Worm (Caenorhabditis elegans) whole organism, mixed stage, embryonic: Measurements from ENCODE around the gene vha-19.
"Not testable (repeated sequence)": the region's sequence is repeated elsewhere in the genome, so short reads cannot be mapped to it uniquely, and the experiment has no call there.

Experiments used
- M03D4.4 ChIP-seq: sonication (generic microtip); optimal IDR thresholded peaks from 2 replicates; lab custom pipeline; 2017; ENCODE audit warnings: mild to moderate bottlenecking, missing genetic modification characterization, missing compliant biosample characterization
- bed-3 ChIP-seq: fragments of 200-800 bp; sonication (Bioruptor generic); optimal IDR thresholded peaks from 3 replicates; lab custom pipeline; 2018; ENCODE audit warnings: mild to moderate bottlenecking, missing genetic modification characterization, moderate library complexity, missing compliant biosample characterization
- blmp-1 ChIP-seq: fragments of 150-350 bp; optimal IDR thresholded peaks from 2 replicates; lab custom pipeline; 2014; ENCODE audit warnings: missing biosample characterization, missing genetic modification characterization
- ceh-39 ChIP-seq: fragments of 150-350 bp; optimal IDR thresholded peaks from 2 replicates; lab custom pipeline; 2014; ENCODE audit warnings: missing biosample characterization, missing genetic modification characterization
- ceh-43 ChIP-seq: fragments of 200-800 bp; sonication (Bioruptor generic); optimal IDR thresholded peaks from 2 replicates; lab custom pipeline; 2018; ENCODE audit warnings: mild to moderate bottlenecking, missing genetic modification characterization, moderate library complexity, missing compliant biosample characterization
- ceh-83 ChIP-seq: fragments of 200-800 bp; sonication (Bioruptor generic); optimal IDR thresholded peaks from 2 replicates; lab custom pipeline; 2018; ENCODE audit warnings: mild to moderate bottlenecking, missing genetic modification characterization, missing compliant biosample characterization
- ces-1 ChIP-seq: fragments of 150-350 bp; optimal IDR thresholded peaks from 2 replicates; lab custom pipeline; 2014; ENCODE audit warnings: missing biosample characterization, missing genetic modification reagents, missing genetic modification characterization
- cnd-1 ChIP-seq: fragments of 200-800 bp; sonication (Bioruptor generic); optimal IDR thresholded peaks from 2 replicates; lab custom pipeline; 2018; ENCODE audit warnings: mild to moderate bottlenecking, missing genetic modification characterization, missing compliant biosample characterization
- drap-1 ChIP-seq: fragments of 200-800 bp; sonication (Bioruptor generic); optimal IDR thresholded peaks from 3 replicates; lab custom pipeline; 2018; ENCODE audit warnings: mild to moderate bottlenecking, missing genetic modification characterization, missing compliant biosample characterization
- elt-1 ChIP-seq: sonication (generic microtip); optimal IDR thresholded peaks from 2 replicates; lab custom pipeline; 2017; ENCODE audit warnings: missing genetic modification characterization, mild to moderate bottlenecking, missing compliant biosample characterization, antibody characterized with exemption, moderate library complexity, borderline replicate concordance; ENCODE audit not compliant: insufficient read depth
- elt-3 ChIP-seq: fragments of 150-350 bp; optimal IDR thresholded peaks from 2 replicates; lab custom pipeline; 2014; ENCODE audit warnings: missing biosample characterization, missing genetic modification characterization
- flh-1 ChIP-seq: fragments of 200-800 bp; sonication (Bioruptor generic); optimal IDR thresholded peaks from 2 replicates; lab custom pipeline; 2018; ENCODE audit warnings: mild to moderate bottlenecking, missing genetic modification characterization, moderate library complexity, missing compliant biosample characterization
- ham-2 ChIP-seq: fragments of 200-800 bp; sonication (Bioruptor generic); optimal IDR thresholded peaks from 2 replicates; lab custom pipeline; 2018; ENCODE audit warnings: mild to moderate bottlenecking, missing genetic modification characterization, missing compliant biosample characterization
- hlh-1 ChIP-seq: fragments of 150-350 bp; optimal IDR thresholded peaks from 2 replicates; lab custom pipeline; 2014; ENCODE audit warnings: missing biosample characterization, missing genetic modification reagents, missing genetic modification characterization
- lin-13 ChIP-seq: fragments of 150-350 bp; optimal IDR thresholded peaks from 2 replicates; lab custom pipeline; 2014; ENCODE audit warnings: missing biosample characterization, missing genetic modification characterization
- lin-32 ChIP-seq: fragments of 200-800 bp; sonication (Bioruptor generic); optimal IDR thresholded peaks from 2 replicates; lab custom pipeline; 2018; ENCODE audit warnings: mild to moderate bottlenecking, missing genetic modification characterization, missing compliant biosample characterization
- lsy-2 ChIP-seq: fragments of 150-350 bp; optimal IDR thresholded peaks from 2 replicates; lab custom pipeline; 2014; ENCODE audit warnings: missing biosample characterization, missing genetic modification characterization
- mab-5 ChIP-seq: fragments of 150-350 bp; optimal IDR thresholded peaks from 2 replicates; lab custom pipeline; 2014; ENCODE audit warnings: missing biosample characterization, missing genetic modification characterization
- mep-1 ChIP-seq: fragments of 150-350 bp; optimal IDR thresholded peaks from 2 replicates; lab custom pipeline; 2017; ENCODE audit warnings: missing biosample characterization, missing genetic modification reagents, missing genetic modification characterization, inconsistent platforms
- mls-2 ChIP-seq: sonication (generic microtip); optimal IDR thresholded peaks from 2 replicates; lab custom pipeline; 2016; ENCODE audit warnings: mild to moderate bottlenecking, missing genetic modification characterization, moderate library complexity, missing compliant biosample characterization
- nhr-12 ChIP-seq: fragments of 150-350 bp; optimal IDR thresholded peaks from 2 replicates; lab custom pipeline; 2014; ENCODE audit warnings: missing biosample characterization, missing genetic modification characterization
- nhr-2 ChIP-seq: fragments of 150-350 bp; optimal IDR thresholded peaks from 2 replicates; lab custom pipeline; 2014; ENCODE audit warnings: missing biosample characterization, missing genetic modification characterization
- nhr-237 ChIP-seq: fragments of 150-350 bp; optimal IDR thresholded peaks from 2 replicates; lab custom pipeline; 2014; ENCODE audit warnings: missing biosample characterization, missing genetic modification characterization
- nhr-28 ChIP-seq: fragments of 150-350 bp; optimal IDR thresholded peaks from 2 replicates; lab custom pipeline; 2014; ENCODE audit warnings: missing biosample characterization, missing genetic modification characterization
- nhr-76 ChIP-seq: sonication (generic microtip); optimal IDR thresholded peaks from 2 replicates; lab custom pipeline; 2017; ENCODE audit warnings: missing biosample characterization, missing genetic modification characterization
- pha-4 ChIP-seq: fragments of 150-350 bp; optimal IDR thresholded peaks from 2 replicates; lab custom pipeline; 2018; ENCODE audit warnings: missing biosample characterization, missing genetic modification reagents, missing genetic modification characterization
- sem-2 ChIP-seq: fragments of 200-800 bp; sonication (Bioruptor generic); optimal IDR thresholded peaks from 2 replicates; lab custom pipeline; 2018; ENCODE audit warnings: mild to moderate bottlenecking, missing genetic modification characterization, missing compliant biosample characterization
- snpc-4 ChIP-seq: fragments of 150-350 bp; optimal IDR thresholded peaks from 2 replicates; lab custom pipeline; 2014; ENCODE audit warnings: missing biosample characterization, missing genetic modification characterization
- sptf-1 ChIP-seq: sonication (generic microtip); optimal IDR thresholded peaks from 2 replicates; lab custom pipeline; 2017; ENCODE audit warnings: mild to moderate bottlenecking, missing genetic modification characterization, moderate library complexity, missing compliant biosample characterization
- tbx-8 ChIP-seq: fragments of 200-800 bp; sonication (Bioruptor generic); optimal IDR thresholded peaks from 2 replicates; lab custom pipeline; 2018; ENCODE audit warnings: mild to moderate bottlenecking, missing genetic modification characterization, moderate library complexity, missing compliant biosample characterization
- unc-120 ChIP-seq: sonication (generic microtip); optimal IDR thresholded peaks from 2 replicates; lab custom pipeline; 2017; ENCODE audit warnings: missing genetic modification characterization, missing compliant biosample characterization; ENCODE audit not compliant: poor library complexity, severe bottlenecking
- unc-39 ChIP-seq: fragments of 150-350 bp; optimal IDR thresholded peaks from 2 replicates; lab custom pipeline; 2014; ENCODE audit warnings: missing biosample characterization, missing genetic modification characterization
- unc-62 ChIP-seq: fragments of 150-350 bp; optimal IDR thresholded peaks from 2 replicates; lab custom pipeline; 2014; ENCODE audit warnings: missing biosample characterization, missing genetic modification reagents, missing genetic modification characterization
- zip-8 ChIP-seq: fragments of 150-350 bp; optimal IDR thresholded peaks from 2 replicates; lab custom pipeline; 2014; ENCODE audit warnings: missing biosample characterization, missing genetic modification characterization
- ztf-11 ChIP-seq: fragments of 150-350 bp; optimal IDR thresholded peaks from 2 replicates; lab custom pipeline; 2014; ENCODE audit warnings: missing biosample characterization, missing genetic modification characterization

The vha-19 gene

DNA sequence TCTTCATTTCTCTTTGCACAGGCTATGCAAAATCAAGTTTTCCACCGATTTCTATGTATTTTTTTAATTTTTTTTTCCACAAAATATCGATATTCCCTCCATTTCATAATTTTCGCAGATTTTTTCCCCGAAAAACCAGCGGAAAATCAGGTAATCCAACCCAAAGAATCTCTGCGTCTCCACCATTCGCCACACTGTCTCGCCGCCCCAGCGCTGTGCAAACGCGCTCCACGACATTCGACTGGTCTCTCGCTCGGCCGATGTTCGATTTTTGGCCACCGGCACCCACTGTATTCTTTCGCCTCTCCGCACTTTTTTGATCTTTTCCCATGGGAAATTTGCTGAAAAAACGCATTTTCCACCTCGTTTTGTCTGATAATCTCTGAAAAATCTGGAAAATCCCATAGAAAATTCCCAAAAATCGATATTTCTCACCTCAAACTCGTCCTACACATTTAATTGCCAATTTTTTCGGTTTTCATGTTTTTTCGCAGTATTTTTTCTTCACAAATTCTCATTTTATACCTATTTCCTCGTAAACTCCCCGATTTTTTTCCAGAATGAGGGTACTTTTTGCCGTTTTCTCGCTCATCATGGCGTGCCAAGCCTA is at the start of gene vha-19:
TSS of gene vha-19 (plus strand) at position 560 of the 610 bp plus-strand sequence.
- TF ChIP-seq lin-13 (no peak), lsy-2 (tag; lab: Kevin White, UChicago) (no peak), elt-3 (tag; lab: Kevin White, UChicago) (no peak), sptf-1 (no peak), nhr-237 (peak; percentile 6)
- TF ChIP-seq, all 35 proteins: peak for 1

DNA sequence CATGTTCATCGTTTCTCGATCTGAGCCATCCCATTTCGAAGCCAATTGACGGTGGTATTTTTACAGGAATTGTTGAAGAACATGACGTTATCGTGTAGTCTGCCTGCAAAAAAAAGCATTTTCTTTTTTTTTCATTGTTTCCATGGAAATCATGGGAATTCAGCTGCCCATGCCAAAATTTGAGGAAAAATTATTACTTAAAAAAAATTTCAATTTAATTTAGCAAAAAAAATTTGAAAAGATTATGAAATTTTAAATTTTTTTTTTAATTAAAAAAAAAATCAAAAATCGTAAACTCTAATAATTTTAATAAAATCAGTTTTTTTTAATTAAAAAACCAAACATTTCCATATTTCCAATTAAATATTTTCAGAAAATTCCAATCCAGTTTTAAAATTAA is 37.2 kb upstream of the vha-19 start, which contains the start of gene F42A6.5:
TSS of gene F42A6.5 (minus strand) at position 101 of the 400 bp plus-strand sequence.
- TF ChIP-seq elt-1 (tag; lab: Kevin White, UChicago); mab-5; ces-1 (GFP tag; lab: Kevin White, UChicago): not testable (repeated sequence)

DNA sequence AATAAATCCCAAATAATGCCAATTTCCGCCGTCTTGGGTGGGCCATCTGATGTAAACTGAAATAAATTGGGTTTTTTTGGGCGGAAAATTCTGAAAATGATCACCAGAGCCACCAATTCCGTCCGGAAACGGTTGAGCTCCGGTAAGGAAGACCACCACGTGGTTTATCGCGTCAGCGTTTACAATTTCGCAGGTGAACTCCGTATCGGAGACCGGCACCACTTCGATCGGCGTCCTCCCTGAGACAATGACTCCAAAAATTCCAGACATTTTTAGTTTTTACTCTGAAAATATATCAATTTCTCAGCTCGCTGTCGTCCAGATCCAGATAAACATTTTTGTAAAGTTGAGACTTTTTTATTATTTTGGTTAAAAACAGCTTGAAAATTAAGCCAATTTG is 32.4 kb upstream of the vha-19 start, which contains the start of gene F42A6.6:
TSS of gene F42A6.6 (minus strand) at position 289 of the 400 bp plus-strand sequence.
- TF ChIP-seq ceh-83 (GFP tag; lab: Kevin White, UChicago): peak; percentile 65
- no peak for TF ChIP-seq lsy-2 (tag; lab: Kevin White, UChicago)
- peak; percentile 35 for TF ChIP-seq M03D4.4 (tag; lab: Kevin White, UChicago)
- TF ChIP-seq zip-8 (tag; lab: Kevin White, UChicago): no peak
- TF ChIP-seq ceh-43 (GFP tag; lab: Kevin White, UChicago): no peak
- TF ChIP-seq elt-3 (tag; lab: Kevin White, UChicago): no peak
- TF ChIP-seq flh-1 (GFP tag; lab: Kevin White, UChicago): no peak
- TF ChIP-seq cnd-1 (tag; lab: Kevin White, UChicago): peak; percentile 13
- no peak for TF ChIP-seq nhr-28 (tag; lab: Kevin White, UChicago)
- TF ChIP-seq ces-1 (GFP tag; lab: Kevin White, UChicago): no peak
- no peak for TF ChIP-seq drap-1 (GFP tag; lab: Kevin White, UChicago)

DNA sequence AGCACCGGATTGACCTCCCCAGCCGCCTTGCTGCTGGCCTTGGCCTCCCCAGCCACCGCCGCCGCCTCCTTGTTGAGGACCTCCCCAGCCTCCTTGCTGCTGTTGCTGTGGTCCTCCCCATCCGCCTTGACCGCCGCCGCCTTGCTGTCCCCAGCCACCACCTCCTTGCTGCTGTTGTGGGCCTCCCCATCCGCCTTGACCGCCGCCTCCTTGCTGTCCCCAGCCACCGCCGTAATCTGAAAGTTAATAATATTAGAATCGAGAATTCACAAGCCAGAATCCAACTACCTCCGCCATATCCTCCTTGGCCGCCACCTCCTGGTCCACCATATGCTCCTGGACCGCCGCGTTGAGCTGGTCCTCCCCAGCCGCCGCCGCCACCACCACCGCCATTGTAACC is 31.7 kb upstream of the vha-19 start:
- TF ChIP-seq lin-32 (no peak), pha-4 (no peak), nhr-2 (tag; lab: Kevin White, UChicago) (no peak), sem-2 (GFP tag; lab: Kevin White, UChicago) (peak; percentile 22), ces-1 (GFP tag; lab: Kevin White, UChicago) (no peak), ceh-83 (GFP tag; lab: Kevin White, UChicago) (peak; percentile 66), ceh-39 (tag; lab: Kevin White, UChicago) (no peak), snpc-4 (tag; lab: Kevin White, UChicago) (no peak), sptf-1 (peak; percentile 65), ham-2 (GFP tag; lab: Kevin White, UChicago) (no peak), zip-8 (tag; lab: Kevin White, UChicago) (no peak), blmp-1 (tag; lab: Kevin White, UChicago) (no peak), tbx-8 (GFP tag; lab: Kevin White, UChicago) (no peak), ceh-43 (GFP tag; lab: Kevin White, UChicago) (peak; percentile 10), nhr-76 (no peak), mep-1 (tag; lab: Kevin White, UChicago) (no peak), lin-13 (no peak), hlh-1 (tag; lab: Kevin White, UChicago) (no peak), ztf-11 (tag; lab: Kevin White, UChicago) (no peak), elt-3 (tag; lab: Kevin White, UChicago) (no peak), drap-1 (GFP tag; lab: Kevin White, UChicago) (peak; percentile 36), nhr-237 (no peak), elt-1 (tag; lab: Kevin White, UChicago) (no peak), bed-3 (GFP tag; lab: Kevin White, UChicago) (no peak), cnd-1 (tag; lab: Kevin White, UChicago) (peak; percentile 46), mab-5 (no peak), nhr-12 (no peak), unc-62 (GFP tag; lab: Kevin White, UChicago) (no peak), lsy-2 (tag; lab: Kevin White, UChicago) (no peak), flh-1 (GFP tag; lab: Kevin White, UChicago) (no peak), unc-120 (tag; lab: Kevin White, UChicago) (no peak), mls-2 (tag; lab: Kevin White, UChicago) (peak; percentile 51), unc-39 (tag; lab: Kevin White, UChicago) (no peak), M03D4.4 (tag; lab: Kevin White, UChicago) (no peak), nhr-28 (tag; lab: Kevin White, UChicago) (no peak)
